Worm (Caenorhabditis elegans) whole organism, dauer: Measurements from ENCODE around the gene T02H6.4.

ENCODE experiments used
- unc-62 ChIP-seq: sonication (generic microtip); optimal IDR thresholded peaks from 2 replicates; lab custom pipeline; 2017; ENCODE audit warnings: missing biosample characterization, missing genetic modification reagents, missing genetic modification characterization

The T02H6.4 gene

DNA sequence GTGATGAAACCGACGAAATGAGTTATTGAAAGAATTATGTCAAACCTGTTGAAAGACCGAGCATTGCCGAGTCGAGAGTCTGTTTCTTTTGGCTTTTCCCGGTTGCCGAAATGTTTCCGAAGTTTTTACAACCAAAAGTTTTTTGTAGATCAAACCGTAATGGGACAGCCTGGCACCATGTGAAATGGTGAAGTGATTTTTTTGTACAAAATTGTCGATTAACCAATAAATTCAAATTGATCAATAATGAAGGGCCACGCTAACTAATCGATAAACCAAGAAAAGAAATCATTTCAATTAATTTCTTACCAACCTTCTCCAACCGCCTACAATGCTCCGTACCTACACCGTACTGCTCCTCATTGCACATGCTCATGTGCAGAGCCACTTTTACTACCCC is 1.7 kb downstream of the T02H6.4 start, which contains the start of gene T02H6.3:
T02H6.3 (plus strand) TSS at position 301 of the 400 bp plus-strand sequence.
- TF ChIP-seq unc-62 (GFP tag; lab: Kevin White, UChicago): no peak

DNA sequence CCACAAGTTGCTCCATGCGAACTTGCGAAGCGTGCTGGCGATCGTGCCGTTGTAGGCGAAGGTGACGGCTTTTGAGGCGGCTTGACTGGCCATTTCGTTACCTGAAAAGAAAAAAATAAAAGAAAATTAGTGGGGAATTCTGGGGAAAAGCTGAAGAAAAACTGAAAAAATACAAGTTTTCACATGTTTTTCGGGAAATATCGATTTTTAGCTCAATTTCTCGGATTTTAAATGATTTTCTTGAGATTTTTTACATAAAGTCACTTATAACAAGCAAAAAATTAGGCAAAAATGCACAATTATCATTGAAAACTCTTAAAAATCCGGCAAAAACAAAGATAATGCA is 11.1 kb downstream of the T02H6.4 start, which contains the start of gene T02H6.11:
T02H6.11 (minus strand) TSS at position 101 of the 346 bp plus-strand sequence.
- no peak for TF ChIP-seq unc-62 (GFP tag; lab: Kevin White, UChicago)

DNA sequence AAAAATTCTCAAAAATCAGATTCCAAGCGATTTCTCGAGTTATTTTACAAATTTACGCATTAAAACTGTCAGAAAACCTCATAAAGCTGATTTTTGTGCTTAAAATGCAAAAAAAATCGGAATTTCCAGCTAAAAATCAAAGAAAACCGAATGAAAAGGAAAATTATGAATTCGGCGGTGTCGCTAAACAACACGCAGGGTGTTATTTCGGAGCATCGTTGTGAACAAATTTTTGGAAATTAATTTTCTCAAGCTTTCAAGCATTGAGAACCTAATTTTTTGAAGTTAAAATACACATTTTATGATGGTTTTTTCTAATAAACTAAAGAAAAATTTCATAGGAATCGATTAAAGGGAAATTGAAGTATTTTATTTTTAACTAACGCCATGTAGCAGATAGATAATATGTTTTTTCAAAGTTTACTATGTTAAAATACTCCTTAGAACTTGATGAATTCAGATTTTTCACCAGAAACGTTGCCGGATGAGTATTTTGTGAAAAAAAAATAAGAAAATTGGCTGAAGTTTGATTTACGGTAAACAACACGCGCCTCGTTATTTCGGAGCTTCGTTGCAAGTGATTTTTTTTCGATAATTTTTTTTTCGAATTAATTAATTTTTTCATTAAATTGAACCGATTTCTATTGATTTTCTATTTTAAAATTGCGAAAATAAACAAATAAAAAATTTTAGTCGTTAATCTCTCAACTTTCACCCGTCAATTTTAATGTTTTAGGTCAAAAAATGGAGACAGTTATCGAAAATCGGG is 11.7 kb downstream of the T02H6.4 start, which contains the start of gene thoc-1:
thoc-1 (plus strand) TSS at position 737 of the 769 bp plus-strand sequence.
- TF ChIP-seq unc-62 (GFP tag; lab: Kevin White, UChicago): no peak

- no peak for TF ChIP-seq unc-62 (GFP tag; lab: Kevin White, UChicago)
These were observed 19.2 kb downstream of the T02H6.4 start, which contains the start of gene T02H6.1 for ce11 chrII:709081-709480. T02H6.1 (plus strand) TSS chrII:709381.

- TF ChIP-seq unc-62 (GFP tag; lab: Kevin White, UChicago): no peak
These were observed 32.1 kb downstream of the T02H6.4 start for ce11 chrII:721931-722330.

DNA sequence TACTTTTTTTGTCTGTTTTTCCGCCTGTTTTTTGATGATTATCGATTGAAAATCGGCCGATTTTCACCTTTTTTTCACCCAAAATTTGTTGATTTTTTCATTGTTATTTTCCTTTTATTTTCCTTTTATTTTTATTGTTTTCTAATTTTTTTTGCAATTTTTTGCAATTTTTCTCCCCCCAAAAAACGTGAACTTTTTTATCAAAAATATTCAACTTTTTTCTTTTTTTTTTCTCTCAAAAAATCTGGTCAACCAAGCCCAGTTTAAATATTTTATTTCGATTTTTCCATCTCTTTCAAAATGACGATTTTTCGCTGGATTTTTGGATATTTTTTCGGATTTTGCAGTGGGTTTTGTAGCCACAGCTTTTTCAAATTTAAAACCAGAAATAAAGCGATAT is 33.6 kb downstream of the T02H6.4 start, which contains the start of gene rfip-2:
rfip-2 (plus strand) TSS at position 301 of the 400 bp plus-strand sequence.
- no peak for TF ChIP-seq unc-62 (GFP tag; lab: Kevin White, UChicago)

DNA sequence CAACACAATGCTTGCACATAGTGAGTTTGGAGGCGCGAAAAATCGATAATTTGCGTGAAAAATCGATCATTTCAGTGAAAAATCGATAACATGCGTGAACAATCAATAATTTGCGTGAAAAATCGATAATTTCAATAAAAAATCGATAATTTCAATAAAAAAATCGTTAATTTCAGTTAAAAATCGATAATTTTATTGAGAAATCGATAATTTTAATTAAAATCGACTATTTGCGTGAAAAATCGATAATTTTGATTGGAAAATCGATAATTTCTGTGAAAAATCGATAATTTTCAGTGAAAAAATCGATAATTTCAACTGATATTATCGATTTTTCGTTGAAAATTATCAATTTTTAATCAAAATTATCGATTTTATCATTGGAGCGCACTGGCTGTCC is 34.2 kb downstream of the T02H6.4 start:
- TF ChIP-seq unc-62 (GFP tag; lab: Kevin White, UChicago): no peak

DNA sequence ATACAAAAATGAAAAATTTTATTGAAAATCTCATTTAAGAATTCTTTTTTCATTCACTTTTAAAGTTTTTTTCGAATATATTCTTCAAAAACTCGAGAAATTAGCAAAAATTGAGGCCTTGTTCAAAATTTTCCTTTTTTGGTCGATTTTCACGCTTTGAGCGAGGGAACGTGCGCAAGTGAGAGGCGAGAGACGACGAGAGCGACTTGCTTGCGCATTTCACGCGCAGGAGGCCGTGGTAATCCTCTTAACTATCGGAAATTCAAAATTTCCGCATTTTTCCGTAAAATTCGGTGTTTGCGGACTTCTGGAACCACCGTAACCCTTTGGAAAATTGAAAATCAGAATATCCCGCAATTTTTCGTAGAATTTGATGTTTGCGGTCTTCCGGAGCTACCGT is 40.1 kb downstream of the T02H6.4 start:
- TF ChIP-seq unc-62 (GFP tag; lab: Kevin White, UChicago): no peak

- TF ChIP-seq unc-62 (GFP tag; lab: Kevin White, UChicago): no peak
These were observed 42.5 kb downstream of the T02H6.4 start for ce11 chrII:732393-732792.
